Fruit fly (Drosophila melanogaster) whole organism, pupa: ENCODE data around the gene Pdxk.

Experiments
- CG10348 ChIP-seq: fragments of 200-800 bp; sonication (Bioruptor generic); IDR thresholded peaks from 2 replicates; pipeline ENCODE4 v1.3.6; 2022; ENCODE audit warnings: missing biosample characterization, missing genetic modification characterization
- CG12605 ChIP-seq: fragments of 200-800 bp; sonication (Bioruptor generic); IDR thresholded peaks from 2 replicates; pipeline ENCODE4 v1.3.6; 2022; ENCODE audit warnings: missing biosample characterization, missing genetic modification characterization
- CG13204 ChIP-seq: fragments of 200-800 bp; sonication (Bioruptor generic); optimal IDR thresholded peaks from 2 replicates; lab custom pipeline; 2018; ENCODE audit warnings: missing biosample characterization, mild to moderate bottlenecking, missing genetic modification characterization, moderate library complexity
- CG14655 ChIP-seq: fragments of 200-800 bp; sonication (Bioruptor generic); optimal IDR thresholded peaks from 3 replicates; lab custom pipeline; 2017; ENCODE audit warnings: mild to moderate bottlenecking, missing biosample characterization, missing genetic modification reagents, missing genetic modification characterization
- CG15710 ChIP-seq: fragments of 200-800 bp; sonication (Bioruptor generic); optimal IDR thresholded peaks from 2 replicates; lab custom pipeline; 2018; ENCODE audit warnings: missing biosample characterization, mild to moderate bottlenecking, missing genetic modification characterization, moderate library complexity
- CG17806 ChIP-seq: fragments of 200-800 bp; sonication (Bioruptor generic); optimal IDR thresholded peaks from 2 replicates; lab custom pipeline; 2018; ENCODE audit warnings: missing biosample characterization, mild to moderate bottlenecking, missing genetic modification characterization, moderate library complexity
- CG32121 ChIP-seq: fragments of 200-800 bp; sonication (Bioruptor generic); IDR thresholded peaks from 2 replicates; pipeline ENCODE4 v1.3.6; 2022; ENCODE audit warnings: missing biosample characterization, missing genetic modification characterization
- CG34367 ChIP-seq: fragments of 200-800 bp; sonication (Bioruptor generic); optimal IDR thresholded peaks from 2 replicates; lab custom pipeline; 2018; ENCODE audit warnings: missing biosample characterization, mild to moderate bottlenecking, missing genetic modification characterization
- CG4496 ChIP-seq: fragments of 200-800 bp; sonication (Bioruptor generic); IDR thresholded peaks from 3 replicates; pipeline ENCODE4 v1.3.6; 2022; ENCODE audit warnings: missing biosample characterization, missing genetic modification characterization
- CG8159 ChIP-seq: fragments of 200-800 bp; sonication (Bioruptor generic); optimal IDR thresholded peaks from 3 replicates; lab custom pipeline; 2018; ENCODE audit warnings: missing biosample characterization, mild to moderate bottlenecking, missing genetic modification characterization, moderate library complexity
- CG8301 ChIP-seq: fragments of 200-800 bp; sonication (Bioruptor generic); optimal IDR thresholded peaks from 2 replicates; lab custom pipeline; 2018; ENCODE audit warnings: missing biosample characterization, mild to moderate bottlenecking, missing genetic modification characterization
- CG9948 ChIP-seq: fragments of 200-800 bp; sonication (Bioruptor generic); optimal IDR thresholded peaks from 2 replicates; lab custom pipeline; 2018; ENCODE audit warnings: missing biosample characterization, mild to moderate bottlenecking, missing genetic modification characterization, moderate library complexity
- D1 ChIP-seq: fragments of 200-800 bp; sonication (Bioruptor generic); optimal IDR thresholded peaks from 2 replicates; lab custom pipeline; 2018; ENCODE audit warnings: missing biosample characterization, mild to moderate bottlenecking, missing genetic modification characterization, moderate library complexity
- EcR ChIP-seq: fragments of 200-800 bp; sonication (Bioruptor generic); optimal IDR thresholded peaks from 3 replicates; lab custom pipeline; 2019; ENCODE audit warnings: missing biosample characterization, missing genetic modification characterization, mild to moderate bottlenecking, moderate library complexity, missing genetic modification reagents
- Ets98B ChIP-seq: fragments of 200-800 bp; sonication (Bioruptor generic); IDR thresholded peaks from 2 replicates; pipeline ENCODE4 v1.3.6; 2022; ENCODE audit warnings: missing biosample characterization, missing genetic modification characterization
- Pif1A ChIP-seq: fragments of 200-800 bp; sonication (Bioruptor generic); optimal IDR thresholded peaks from 3 replicates; lab custom pipeline; 2016; ENCODE audit warnings: missing biosample characterization, missing genetic modification characterization
- Pif1B ChIP-seq: fragments of 200-800 bp; sonication (Bioruptor generic); optimal IDR thresholded peaks from 3 replicates; lab custom pipeline; 2016; ENCODE audit warnings: missing biosample characterization, missing genetic modification characterization
- Snoo ChIP-seq: fragments of 200-800 bp; sonication (Bioruptor generic); optimal IDR thresholded peaks from 3 replicates; lab custom pipeline; 2017; ENCODE audit warnings: missing biosample characterization, mild to moderate bottlenecking, missing genetic modification characterization, inconsistent platforms
- fd96Ca ChIP-seq: fragments of 200-800 bp; sonication (Bioruptor generic); IDR thresholded peaks from 3 replicates; pipeline ENCODE4 v1.3.6; 2022; ENCODE audit warnings: missing biosample characterization, missing genetic modification characterization
- gl ChIP-seq: fragments of 200-800 bp; sonication (Bioruptor generic); optimal IDR thresholded peaks from 2 replicates; lab custom pipeline; 2018; ENCODE audit warnings: missing biosample characterization, mild to moderate bottlenecking, missing genetic modification characterization
- rn ChIP-seq: fragments of 200-800 bp; sonication (Bioruptor generic); IDR thresholded peaks from 2 replicates; pipeline ENCODE4 v1.3.6; 2022; ENCODE audit warnings: missing biosample characterization, missing genetic modification characterization

The Pdxk gene

DNA sequence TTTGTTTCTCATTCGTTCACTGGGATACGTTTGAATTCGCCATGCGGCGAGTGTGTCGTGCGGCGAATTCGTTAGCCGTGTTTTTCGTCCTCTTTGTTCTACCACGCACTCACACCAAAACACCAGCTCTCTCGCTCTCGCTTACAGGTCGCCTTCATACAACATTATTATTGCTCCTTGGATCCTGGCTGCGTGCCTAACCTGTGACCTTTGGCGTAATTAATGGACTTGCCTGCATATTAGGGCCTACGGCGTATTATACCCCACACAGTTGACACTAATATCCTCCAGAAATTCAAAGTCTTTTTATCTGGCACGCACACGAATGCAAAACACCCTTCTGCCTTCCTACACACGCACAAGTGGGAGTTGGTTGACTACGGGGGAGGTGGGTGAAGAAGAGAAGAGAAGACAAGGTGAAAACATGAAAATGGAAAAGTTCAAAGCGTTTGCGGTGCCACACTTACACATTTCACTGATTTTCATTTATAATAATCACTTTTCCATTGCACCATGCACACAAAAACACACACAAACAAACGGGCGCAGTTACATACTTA is 50.0 kb downstream of the Pdxk start:
- TF ChIP-seq Pif1B (no peak), Snoo (tag; lab: Kevin White, UChicago) (no peak), CG15710 (tag; lab: Kevin White, UChicago) (no peak), CG8301 (no peak), CG4496 (GFP tag; lab: Robert Waterston, UW) (no peak), Pif1A (GFP tag; lab: Kevin White, UChicago) (no peak), CG13204 (GFP tag; lab: Kevin White, UChicago) (no peak), CG14655 (GFP tag; lab: Kevin White, UChicago) (no peak), D1 (no peak), CG12605 (GFP tag; lab: Robert Waterston, UW) (no peak), rn (GFP tag; lab: Robert Waterston, UW) (no peak), Ets98B (GFP tag; lab: Robert Waterston, UW) (no peak)

DNA sequence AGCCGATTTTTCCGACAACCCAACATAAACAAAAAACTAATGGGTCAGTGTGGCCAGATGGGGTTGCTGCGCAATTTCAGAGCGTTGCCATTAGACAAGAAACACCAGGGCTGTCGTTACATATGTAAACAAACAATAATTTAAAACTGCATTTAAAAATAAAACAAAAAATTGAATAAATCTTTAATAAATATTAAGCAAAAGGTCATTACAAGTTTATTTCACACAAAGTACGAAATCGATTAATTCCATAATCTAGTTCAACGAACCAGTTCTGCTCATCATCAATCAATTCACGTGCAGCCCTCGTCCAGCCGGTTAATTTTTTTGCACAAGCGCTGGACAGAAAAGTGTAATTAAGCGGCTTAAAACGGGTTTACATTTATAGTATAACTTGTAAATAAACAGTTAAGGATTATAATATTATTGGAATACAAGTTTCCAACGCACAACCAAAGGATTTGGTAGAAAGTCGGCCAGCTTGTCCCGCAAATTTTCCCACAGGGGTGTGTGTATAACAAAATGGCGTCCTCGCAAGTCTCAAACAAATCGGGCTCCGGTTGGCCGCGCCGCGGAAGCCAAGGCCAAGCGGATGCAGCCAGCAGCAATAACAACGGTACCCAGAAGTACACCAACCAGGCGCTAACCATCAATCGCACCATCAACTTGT is 50.8 kb downstream of the Pdxk start, which contains the start of the genes CG4022 and Cpsf5:
Gene CG4022, minus strand, starts transcription at position 79 of the 670 bp plus-strand sequence.
Gene Cpsf5, plus strand, starts transcription at position 285 of the 670 bp plus-strand sequence.
- TF ChIP-seq fd96Ca (GFP tag; lab: Robert Waterston, UW) (peak; percentile 65; the same call in 2 of the 3 replicates), CG32121 (GFP tag; lab: Robert Waterston, UW) (peak; percentile 70), rn (GFP tag; lab: Robert Waterston, UW) (0 out of 2 replicates have a peak, but pooled peaks have one; percentile 7), CG15710 (tag; lab: Kevin White, UChicago) (peak; percentile 76), Pif1A (GFP tag; lab: Kevin White, UChicago) (peak; percentile 59), CG14655 (GFP tag; lab: Kevin White, UChicago) (no peak), D1 (no peak), Pif1B (peak; percentile 57), CG8159 (tag; lab: Kevin White, UChicago) (peak; percentile 61), CG17806 (tag; lab: Kevin White, UChicago) (peak; percentile 61), CG9948 (tag; lab: Kevin White, UChicago) (peak; percentile 64), gl (tag; lab: Kevin White, UChicago) (no peak), CG10348 (no peak), Ets98B (GFP tag; lab: Robert Waterston, UW) (peak; percentile 61), EcR (GFP tag; lab: Kevin White, UChicago) (peak; percentile 64), CG34367 (peak; percentile 52), CG4496 (GFP tag; lab: Robert Waterston, UW) (peak; percentile 75; the same call in 2 of the 3 replicates), Snoo (tag; lab: Kevin White, UChicago) (peak; percentile 51), CG8301 (peak; percentile 36), CG12605 (GFP tag; lab: Robert Waterston, UW) (peak; percentile 60), CG13204 (GFP tag; lab: Kevin White, UChicago) (no peak)
